Fruit fly (Drosophila melanogaster) whole organism, prepupa: Measurements from ENCODE around the gene CG14543.

Experiments
- CG10631 ChIP-seq: fragments of 200-800 bp; sonication (Bioruptor generic); optimal IDR thresholded peaks from 2 replicates; lab custom pipeline; 2016; ENCODE audit warnings: missing biosample characterization, missing genetic modification characterization
- CG10669 ChIP-seq: fragments of 200-800 bp; sonication (Bioruptor generic); optimal IDR thresholded peaks from 3 replicates; lab custom pipeline; 2018; ENCODE audit warnings: missing biosample characterization, mild to moderate bottlenecking, missing genetic modification characterization, moderate library complexity
- CG11902 ChIP-seq: fragments of 200-800 bp; sonication (Bioruptor generic); optimal IDR thresholded peaks from 3 replicates; lab custom pipeline; 2016; ENCODE audit warnings: missing biosample characterization, missing genetic modification characterization
- CG15336 ChIP-seq: fragments of 200-800 bp; sonication (Bioruptor generic); IDR thresholded peaks from 2 replicates; pipeline ENCODE4 v1.3.6; 2022; ENCODE audit warnings: missing biosample characterization, missing genetic modification characterization
- CG1621 ChIP-seq: fragments of 200-800 bp; sonication (Bioruptor generic); optimal IDR thresholded peaks from 3 replicates; lab custom pipeline; 2018; ENCODE audit warnings: missing biosample characterization, mild to moderate bottlenecking, missing genetic modification characterization
- CG16779 ChIP-seq: fragments of 200-800 bp; sonication (Bioruptor generic); optimal IDR thresholded peaks from 3 replicates; lab custom pipeline; 2017; ENCODE audit warnings: missing biosample characterization, mild to moderate bottlenecking, missing genetic modification characterization
- CG31627 ChIP-seq: fragments of 200-800 bp; sonication (Bioruptor generic); optimal IDR thresholded peaks from 3 replicates; lab custom pipeline; 2016; ENCODE audit warnings: missing biosample characterization, missing genetic modification characterization
- CG32006 ChIP-seq: fragments of 200-800 bp; sonication (Bioruptor generic); optimal IDR thresholded peaks from 3 replicates; lab custom pipeline; 2017; ENCODE audit warnings: missing biosample characterization, mild to moderate bottlenecking, missing genetic modification characterization
- CG34406 ChIP-seq: fragments of 200-800 bp; sonication (Bioruptor generic); optimal IDR thresholded peaks from 3 replicates; lab custom pipeline; 2016; ENCODE audit warnings: missing biosample characterization, missing genetic modification characterization
- CG3919 ChIP-seq: fragments of 200-800 bp; sonication (Bioruptor generic); optimal IDR thresholded peaks from 3 replicates; lab custom pipeline; 2016; ENCODE audit warnings: missing biosample characterization, missing genetic modification characterization
- CG6276 ChIP-seq: fragments of 200-800 bp; sonication (Bioruptor generic); optimal IDR thresholded peaks from 2 replicates; lab custom pipeline; 2017; ENCODE audit warnings: missing biosample characterization, mild to moderate bottlenecking, missing genetic modification characterization
- CG6792 ChIP-seq: fragments of 200-800 bp; sonication (Bioruptor generic); optimal IDR thresholded peaks from 3 replicates; lab custom pipeline; 2016; ENCODE audit warnings: missing biosample characterization, missing genetic modification characterization
- CG6808 ChIP-seq: fragments of 200-800 bp; sonication (Bioruptor generic); optimal IDR thresholded peaks from 3 replicates; lab custom pipeline; 2017; ENCODE audit warnings: missing biosample characterization, missing genetic modification characterization, mild to moderate bottlenecking, moderate library complexity, missing genetic modification reagents
- CG6854 ChIP-seq: fragments of 200-800 bp; sonication (Bioruptor generic); optimal IDR thresholded peaks from 2 replicates; lab custom pipeline; 2017; ENCODE audit warnings: missing biosample characterization, mild to moderate bottlenecking, missing genetic modification characterization
- CG7368 ChIP-seq: fragments of 200-800 bp; sonication (Bioruptor generic); optimal IDR thresholded peaks from 3 replicates; lab custom pipeline; 2016; ENCODE audit warnings: missing biosample characterization, missing genetic modification characterization
- CG8119 ChIP-seq: fragments of 200-800 bp; sonication (Bioruptor generic); IDR thresholded peaks from 3 replicates; pipeline ENCODE4 v1.3.6; 2022; ENCODE audit warnings: missing biosample characterization, missing genetic modification characterization
- CG8319 ChIP-seq: fragments of 200-800 bp; sonication (Bioruptor generic); optimal IDR thresholded peaks from 3 replicates; lab custom pipeline; 2016; ENCODE audit warnings: missing biosample characterization, missing genetic modification characterization
- CG8632 ChIP-seq: fragments of 200-800 bp; sonication (Bioruptor generic); optimal IDR thresholded peaks from 3 replicates; lab custom pipeline; 2016; ENCODE audit warnings: missing biosample characterization, missing genetic modification characterization
- Eip78C ChIP-seq: fragments of 200-800 bp; sonication (Bioruptor generic); peaks from one replicate; lab custom pipeline; 2016; ENCODE audit warnings: missing biosample characterization, missing genetic modification characterization
- Eip93F ChIP-seq: fragments of 200-800 bp; sonication (Bioruptor generic); optimal IDR thresholded peaks from 2 replicates; lab custom pipeline; 2016; ENCODE audit warnings: missing biosample characterization, mild to moderate bottlenecking, missing genetic modification characterization
- Ets21C ChIP-seq: fragments of 200-800 bp; sonication (Bioruptor generic); optimal IDR thresholded peaks from 3 replicates; lab custom pipeline; 2016; ENCODE audit warnings: missing biosample characterization, missing genetic modification characterization
- Ets96B ChIP-seq: fragments of 200-800 bp; optimal IDR thresholded peaks from 2 replicates; lab custom pipeline; 2019; ENCODE audit warnings: missing biosample characterization, mild to moderate bottlenecking, missing genetic modification characterization, moderate library complexity
- Hr38 ChIP-seq: sonication (Bioruptor generic); optimal IDR thresholded peaks from 2 replicates; lab custom pipeline; 2016; ENCODE audit warnings: missing biosample characterization, missing genetic modification characterization
- Hr4 ChIP-seq: fragments of 200-800 bp; sonication (Bioruptor generic); optimal IDR thresholded peaks from 3 replicates; lab custom pipeline; 2016; ENCODE audit warnings: missing biosample characterization, missing genetic modification characterization
- Met ChIP-seq: fragments of 200-800 bp; sonication (Bioruptor generic); optimal IDR thresholded peaks from 3 replicates; lab custom pipeline; 2016; ENCODE audit warnings: missing biosample characterization, missing genetic modification characterization
- OdsH ChIP-seq: fragments of 200-800 bp; sonication (Bioruptor generic); optimal IDR thresholded peaks from 3 replicates; lab custom pipeline; 2016; ENCODE audit warnings: missing biosample characterization, missing genetic modification characterization
- Sox14 ChIP-seq: fragments of 200-800 bp; sonication (Bioruptor generic); optimal IDR thresholded peaks from 3 replicates; lab custom pipeline; 2016; ENCODE audit warnings: missing biosample characterization, missing genetic modification characterization
- achi ChIP-seq: fragments of 200-800 bp; sonication (Bioruptor generic); optimal IDR thresholded peaks from 3 replicates; lab custom pipeline; 2016; ENCODE audit warnings: missing biosample characterization, missing genetic modification characterization
- acj6 ChIP-seq: fragments of 200-800 bp; sonication (Bioruptor generic); optimal IDR thresholded peaks from 3 replicates; lab custom pipeline; 2016; ENCODE audit warnings: missing biosample characterization, missing genetic modification characterization
- cyc ChIP-seq: fragments of 200-800 bp; sonication (Bioruptor generic); optimal IDR thresholded peaks from 3 replicates; lab custom pipeline; 2016; ENCODE audit warnings: missing biosample characterization, missing genetic modification characterization
- dac ChIP-seq: fragments of 200-800 bp; sonication (Bioruptor generic); optimal IDR thresholded peaks from 2 replicates; lab custom pipeline; 2017; ENCODE audit warnings: missing biosample characterization, mild to moderate bottlenecking, missing genetic modification characterization
- dsx ChIP-seq: fragments of 200-800 bp; optimal IDR thresholded peaks from 3 replicates; lab custom pipeline; 2019; ENCODE audit warnings: missing biosample characterization, mild to moderate bottlenecking, missing genetic modification characterization, moderate library complexity; ENCODE audit not compliant: poor library complexity, severe bottlenecking
- eg ChIP-seq: fragments of 200-800 bp; sonication (Bioruptor generic); IDR thresholded peaks from 3 replicates; pipeline ENCODE4 v1.3.6; 2022; ENCODE audit warnings: missing biosample characterization, missing genetic modification characterization
- esn ChIP-seq: fragments of 200-800 bp; sonication (Bioruptor generic); optimal IDR thresholded peaks from 2 replicates; lab custom pipeline; 2016; ENCODE audit warnings: missing biosample characterization, mild to moderate bottlenecking, missing genetic modification characterization, moderate library complexity
- fd59A ChIP-seq: fragments of 200-800 bp; sonication (Bioruptor generic); optimal IDR thresholded peaks from 2 replicates; lab custom pipeline; 2017; ENCODE audit warnings: missing biosample characterization, mild to moderate bottlenecking, missing genetic modification characterization, missing genetic modification reagents
- fd85E ChIP-seq: fragments of 200-800 bp; sonication (Bioruptor generic); optimal IDR thresholded peaks from 3 replicates; lab custom pipeline; 2016; ENCODE audit warnings: missing biosample characterization, missing genetic modification characterization
- lz ChIP-seq: fragments of 200-800 bp; sonication (Bioruptor generic); optimal IDR thresholded peaks from 3 replicates; lab custom pipeline; 2016; ENCODE audit warnings: missing biosample characterization, missing genetic modification characterization
- pdm3 ChIP-seq: fragments of 200-800 bp; sonication (Bioruptor generic); optimal IDR thresholded peaks from 3 replicates; lab custom pipeline; 2016; ENCODE audit warnings: missing biosample characterization, missing genetic modification characterization
- salr ChIP-seq, 2 experiments: fragments of 200-800 bp; sonication (Bioruptor generic); optimal IDR thresholded peaks; 3 replicates each; lab custom pipeline; 2016 to 2018; ENCODE audit warnings: missing biosample characterization in 2 of 2, missing genetic modification characterization in 2 of 2, mild to moderate bottlenecking in 1 of 2
- spab ChIP-seq: fragments of 200-800 bp; sonication (Bioruptor generic); optimal IDR thresholded peaks from 2 replicates; lab custom pipeline; 2017; ENCODE audit warnings: missing biosample characterization, mild to moderate bottlenecking, missing genetic modification characterization, missing genetic modification reagents
- ss ChIP-seq, 2 experiments: fragments of 200-800 bp; sonication (Bioruptor generic); optimal IDR thresholded peaks; 2 replicates in 1 of 2; 3 replicates in 1 of 2; lab custom pipeline; 2017 to 2018; ENCODE audit warnings: mild to moderate bottlenecking in 2 of 2, missing biosample characterization in 2 of 2, missing genetic modification characterization in 2 of 2, moderate library complexity in 1 of 2
- topi ChIP-seq: fragments of 200-800 bp; sonication (Bioruptor generic); optimal IDR thresholded peaks from 3 replicates; lab custom pipeline; 2016; ENCODE audit warnings: missing biosample characterization, missing genetic modification characterization
- vri ChIP-seq: fragments of 200-800 bp; sonication (Bioruptor generic); optimal IDR thresholded peaks from 3 replicates; lab custom pipeline; 2016; ENCODE audit warnings: missing biosample characterization, mild to moderate bottlenecking, missing genetic modification characterization

The CG14543 gene

dm6 chr3R:26020244-26021171 lies 35.9 kb upstream of the CG14543 start (continued):
- TF ChIP-seq dac (peak; percentile 53), CG6792 (peak; percentile 33), acj6 (GFP tag; lab: Kevin White, UChicago) (peak; percentile 72), CG6276 (peak; percentile 74), esn (GFP tag; lab: Kevin White, UChicago) (peak; percentile 64), eg (peak; percentile 84), CG6808 (peak; percentile 72), CG31627 (GFP tag; lab: Kevin White, UChicago) (peak; percentile 15), CG10669 (GFP tag; lab: Kevin White, UChicago) (peak; percentile 73), Eip93F (no peak), salr (GFP tag; optimal IDR thresholded peaks at IDR 0.05; lab: Kevin White, UChicago) (peak; percentile 34 to 75), CG8119 (GFP tag; lab: Robert Waterston, UW) (peak; percentile 83), Hr4 (GFP tag; lab: Kevin White, UChicago) (peak; percentile 77), topi (GFP tag; lab: Kevin White, UChicago) (peak; percentile 48), lz (GFP tag; lab: Kevin White, UChicago) (peak; percentile 46), CG8319 (GFP tag; lab: Kevin White, UChicago) (peak; percentile 24), Hr38 (GFP tag; lab: Kevin White, UChicago) (no peak), CG7368 (GFP tag; lab: Kevin White, UChicago) (peak; percentile 54), OdsH (GFP tag; lab: Kevin White, UChicago) (peak; percentile 82)

- peak; percentile 92 for TF ChIP-seq Ets21C (GFP tag; lab: Kevin White, UChicago)
- TF ChIP-seq CG10669 (GFP tag; lab: Kevin White, UChicago), result peak; percentile 93
- TF ChIP-seq CG6792, result peak; percentile 94
- peak; percentile 93 for TF ChIP-seq CG8632 (GFP tag; lab: Kevin White, UChicago)
- peak; percentile 41 for TF ChIP-seq fd85E (GFP tag; lab: Kevin White, UChicago)
- TF ChIP-seq pdm3 (GFP tag; lab: Kevin White, UChicago), result peak; percentile 93
- TF ChIP-seq achi, result peak; percentile 92
- peak; percentile 81 for TF ChIP-seq dac
- peak; percentile 92 for TF ChIP-seq Hr4 (GFP tag; lab: Kevin White, UChicago)
- peak; percentile 71 for TF ChIP-seq CG6854 (GFP tag; lab: Kevin White, UChicago)
- peak; percentile 96 for TF ChIP-seq spab
- peak; percentile 92 for TF ChIP-seq Sox14 (GFP tag; lab: Kevin White, UChicago)
- peak; percentile 92 for TF ChIP-seq CG11902
- peak; percentile 89 for TF ChIP-seq CG16779 (tag; lab: Kevin White, UChicago)
- TF ChIP-seq CG1621, result peak; percentile 60
- TF ChIP-seq vri, result peak; percentile 53
- peak; percentile 94 for TF ChIP-seq CG34406 (GFP tag; lab: Kevin White, UChicago)
- TF ChIP-seq CG6808, result peak; percentile 96
- TF ChIP-seq CG32006, result peak; percentile 98
- TF ChIP-seq fd59A (GFP tag; lab: Kevin White, UChicago), result peak; percentile 93
- TF ChIP-seq acj6 (GFP tag; lab: Kevin White, UChicago), result peak; percentile 92
- TF ChIP-seq eg, result peak; percentile 78
- peak; percentile 92 for TF ChIP-seq OdsH (GFP tag; lab: Kevin White, UChicago)
- TF ChIP-seq CG6276, result peak; percentile 95
- TF ChIP-seq Met (GFP tag; lab: Kevin White, UChicago), result peak; percentile 95
- TF ChIP-seq dsx (GFP tag; lab: Kevin White, UChicago), result peak; percentile 63
- peak; percentile 96 for TF ChIP-seq CG10631 (GFP tag; lab: Kevin White, UChicago)
- TF ChIP-seq CG15336, result peak; percentile 82
- TF ChIP-seq Ets96B (tag; lab: Kevin White, UChicago), result peak; percentile 94
- peak; percentile 6 for TF ChIP-seq Eip93F
- TF ChIP-seq esn (GFP tag; lab: Kevin White, UChicago), result peak; percentile 97
- peak; percentile 82 to 93 for TF ChIP-seq ss (GFP tag; optimal IDR thresholded peaks at IDR 0.05; lab: Kevin White, UChicago)
- TF ChIP-seq CG7368 (GFP tag; lab: Kevin White, UChicago), result peak; percentile 78
- TF ChIP-seq cyc (GFP tag; lab: Kevin White, UChicago), result peak; percentile 87
- TF ChIP-seq Eip78C, result peak; percentile 98
- peak; percentile 90 for TF ChIP-seq CG8319 (GFP tag; lab: Kevin White, UChicago)
- TF ChIP-seq CG31627 (GFP tag; lab: Kevin White, UChicago), result peak; percentile 93
- TF ChIP-seq CG3919 (GFP tag; lab: Kevin White, UChicago), result peak; percentile 91
Observed at dm6 chr3R:26021195-26021914, 35.1 kb upstream of the CG14543 start.
